Worm (Caenorhabditis elegans): ENCODE results near the gene K03D3.5.

The K03D3.5 gene

DNA sequence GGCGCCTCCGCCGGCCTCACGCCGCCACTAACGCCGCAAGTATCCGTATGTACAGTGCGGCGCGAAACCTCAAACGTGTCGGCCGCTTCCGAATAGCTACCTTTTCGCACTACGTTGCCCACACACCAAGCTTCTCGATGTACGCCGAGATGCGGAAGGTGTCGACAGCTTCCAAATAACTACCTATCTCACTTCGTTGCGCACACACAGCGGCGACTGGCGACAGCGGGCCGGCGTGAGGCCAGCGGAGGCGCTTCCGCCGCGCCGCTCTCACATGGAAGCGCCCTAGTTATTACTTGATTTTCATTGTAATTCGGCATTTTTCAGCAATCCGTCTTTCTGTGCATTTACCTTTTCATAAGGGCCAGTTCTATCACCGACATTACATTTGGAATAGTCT, 10.2 kb upstream of the K03D3.5 start:
- no peak for TF ChIP-seq F13C5.2 (tag; optimal IDR thresholded peaks at IDR 0.05)
- 0 out of 2 replicates have a peak, but pooled peaks have one; percentile 5 for TF ChIP-seq sea-1 (GFP tag; conservative IDR thresholded peaks at IDR 0.05)

DNA sequence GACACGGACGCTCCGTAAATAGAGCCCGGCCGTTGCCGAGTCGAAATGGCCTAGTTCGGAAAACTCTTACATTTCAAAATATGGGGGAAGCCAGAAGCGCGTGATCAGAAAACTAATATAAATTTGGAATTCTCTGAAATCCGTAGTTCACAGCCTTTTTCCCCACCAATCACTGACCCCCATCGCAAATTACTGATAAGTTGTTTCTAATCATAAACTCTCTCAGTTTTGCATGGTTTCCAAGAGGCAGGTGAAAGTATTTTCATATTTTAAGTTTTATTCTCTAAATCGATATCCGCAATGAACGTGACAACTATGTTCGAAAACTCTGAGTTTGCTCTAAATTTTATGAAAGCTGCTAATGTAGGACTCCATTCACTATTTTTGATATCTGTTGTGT, 8.8 kb upstream of the K03D3.5 start, which contains the start of gene srz-74:
Gene srz-74 (plus strand): TSS at position 301 of the 400 bp plus-strand sequence.
- no peak for TF ChIP-seq ama-1 (optimal IDR thresholded peaks at IDR 0.05)
- no peak for TF ChIP-seq B0310.2 (tag; optimal IDR thresholded peaks at IDR 0.05)
- TF ChIP-seq hmg-4 (GFP tag; optimal IDR thresholded peaks at IDR 0.05): no peak
- TF ChIP-seq pes-1 (GFP tag; IDR thresholded peaks at IDR 0.05): no peak
- no peak for TF ChIP-seq ceh-13 (GFP tag; optimal IDR thresholded peaks at IDR 0.05)
- no peak for TF ChIP-seq ets-7 (tag; optimal IDR thresholded peaks at IDR 0.05)
- TF ChIP-seq ceh-36 (tag; optimal IDR thresholded peaks at IDR 0.05): no peak
- no peak for TF ChIP-seq hmbx-1 (tag; optimal IDR thresholded peaks at IDR 0.05)
- TF ChIP-seq aly-1 (tag; optimal IDR thresholded peaks at IDR 0.05): no peak
- no peak for TF ChIP-seq tbx-37 (GFP tag; conservative IDR thresholded peaks at IDR 0.05)
- no peak for TF ChIP-seq F13C5.2 (tag; optimal IDR thresholded peaks at IDR 0.05)
- TF ChIP-seq tbx-11 (GFP tag; IDR thresholded peaks at IDR 0.05): no peak
- TF ChIP-seq hnd-1 (tag; optimal IDR thresholded peaks at IDR 0.05): no peak
- no peak for TF ChIP-seq scrt-1 (GFP tag; IDR thresholded peaks at IDR 0.05)
- no peak for TF ChIP-seq tra-4 (tag; optimal IDR thresholded peaks at IDR 0.05)
- TF ChIP-seq sea-1 (GFP tag; conservative IDR thresholded peaks at IDR 0.05): no peak
- TF ChIP-seq flt-1 (GFP tag; IDR thresholded peaks at IDR 0.05): no peak

DNA sequence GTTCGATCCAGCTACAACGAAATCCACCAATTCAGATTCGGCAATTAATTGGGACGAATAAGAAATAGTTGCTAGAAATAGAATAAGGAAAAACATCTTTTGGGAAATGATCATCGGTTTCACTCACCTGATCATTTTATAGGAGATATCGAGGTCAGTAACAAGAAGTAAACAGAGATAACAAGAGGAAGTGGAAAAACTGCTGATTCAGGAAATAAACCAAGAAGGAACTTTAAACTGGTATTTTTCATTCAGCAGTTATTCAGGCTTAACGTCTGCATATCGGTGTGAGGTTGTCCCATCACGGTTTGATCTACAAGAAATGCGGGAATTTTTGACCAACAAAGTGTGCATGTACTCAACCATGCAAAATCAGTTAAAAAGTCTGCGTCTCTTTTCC, 8.2 kb upstream of the K03D3.5 start, which contains the start of gene K03D3.2:
Gene K03D3.2 (minus strand): TSS at position 101 of the 400 bp plus-strand sequence.
- TF ChIP-seq pes-1 (GFP tag; IDR thresholded peaks at IDR 0.05) (no peak), tbx-11 (GFP tag; IDR thresholded peaks at IDR 0.05) (no peak), hnd-1 (tag; optimal IDR thresholded peaks at IDR 0.05) (no peak), tra-4 (tag; optimal IDR thresholded peaks at IDR 0.05) (no peak), ets-7 (tag; optimal IDR thresholded peaks at IDR 0.05) (no peak), sea-1 (GFP tag; conservative IDR thresholded peaks at IDR 0.05) (no peak), tbx-37 (GFP tag; conservative IDR thresholded peaks at IDR 0.05) (no peak), ceh-13 (GFP tag; optimal IDR thresholded peaks at IDR 0.05) (no peak), B0310.2 (tag; optimal IDR thresholded peaks at IDR 0.05) (no peak), scrt-1 (GFP tag; IDR thresholded peaks at IDR 0.05) (no peak), hmbx-1 (tag; optimal IDR thresholded peaks at IDR 0.05) (no peak), ama-1 (optimal IDR thresholded peaks at IDR 0.05) (no peak), F13C5.2 (tag; optimal IDR thresholded peaks at IDR 0.05) (no peak), aly-1 (tag; optimal IDR thresholded peaks at IDR 0.05) (no peak), hmg-4 (GFP tag; optimal IDR thresholded peaks at IDR 0.05) (no peak), ceh-36 (tag; optimal IDR thresholded peaks at IDR 0.05) (no peak)

DNA sequence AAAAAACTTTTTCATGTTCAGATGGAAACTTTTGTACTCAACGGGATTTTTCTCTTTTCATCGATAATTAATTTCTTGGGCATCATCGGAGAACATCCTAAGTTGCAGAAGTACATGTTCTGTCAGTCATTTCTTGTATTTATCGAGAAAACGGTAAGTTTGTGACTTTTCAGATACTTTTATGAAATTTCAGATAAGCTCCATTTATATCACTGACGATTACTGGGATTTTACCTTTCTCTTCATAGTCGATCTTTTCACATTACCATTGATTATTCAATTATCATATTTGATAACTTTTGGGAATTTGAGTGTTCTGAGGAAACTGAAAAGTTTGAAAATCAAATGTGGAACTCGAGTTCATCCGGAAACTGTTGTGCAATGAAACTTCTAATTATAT, 4.3 kb upstream of the K03D3.5 start, which contains the start of gene srz-105:
Gene srz-105 (plus strand): TSS at position 301 of the 400 bp plus-strand sequence.
- TF ChIP-seq hmbx-1 (tag; optimal IDR thresholded peaks at IDR 0.05) (no peak), aly-1 (tag; optimal IDR thresholded peaks at IDR 0.05) (no peak), pes-1 (GFP tag; IDR thresholded peaks at IDR 0.05) (no peak), ceh-13 (GFP tag; optimal IDR thresholded peaks at IDR 0.05) (no peak), B0310.2 (tag; optimal IDR thresholded peaks at IDR 0.05) (no peak), ama-1 (optimal IDR thresholded peaks at IDR 0.05) (no peak), scrt-1 (GFP tag; IDR thresholded peaks at IDR 0.05) (no peak), ets-7 (tag; optimal IDR thresholded peaks at IDR 0.05) (no peak), tra-4 (tag; optimal IDR thresholded peaks at IDR 0.05) (no peak), F13C5.2 (tag; optimal IDR thresholded peaks at IDR 0.05) (no peak), sea-1 (GFP tag; conservative IDR thresholded peaks at IDR 0.05) (no peak), hmg-4 (GFP tag; optimal IDR thresholded peaks at IDR 0.05) (no peak), flt-1 (GFP tag; IDR thresholded peaks at IDR 0.05) (no peak), hnd-1 (tag; optimal IDR thresholded peaks at IDR 0.05) (no peak), tbx-37 (GFP tag; conservative IDR thresholded peaks at IDR 0.05) (no peak)

DNA sequence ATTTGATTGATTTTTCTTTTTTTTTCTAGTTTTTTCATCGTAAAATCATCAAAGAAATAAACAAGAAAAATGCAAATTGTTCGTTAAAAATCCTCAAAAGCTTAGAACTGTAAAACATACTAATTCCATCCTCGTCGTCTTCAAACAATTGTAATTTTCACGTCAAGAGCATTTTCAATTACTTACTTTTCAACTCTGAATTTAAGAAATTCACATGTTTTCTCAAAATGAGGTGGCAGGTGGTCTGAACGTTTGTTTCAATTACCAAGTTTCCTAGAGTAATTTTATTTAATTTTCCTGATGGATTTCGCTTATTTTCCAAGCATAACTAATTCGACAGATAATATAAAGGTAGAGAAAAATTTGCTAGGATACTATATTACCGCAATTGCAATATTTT, 3.1 kb upstream of the K03D3.5 start, which contains the start of gene srz-104:
Gene srz-104 (plus strand): TSS at position 301 of the 400 bp plus-strand sequence.
- no peak for TF ChIP-seq tbx-37 (GFP tag; conservative IDR thresholded peaks at IDR 0.05)
- no peak for TF ChIP-seq ama-1 (optimal IDR thresholded peaks at IDR 0.05)
- TF ChIP-seq ets-7 (tag; optimal IDR thresholded peaks at IDR 0.05): no peak
- no peak for TF ChIP-seq hmg-4 (GFP tag; optimal IDR thresholded peaks at IDR 0.05)
- no peak for TF ChIP-seq ceh-13 (GFP tag; optimal IDR thresholded peaks at IDR 0.05)
- no peak for TF ChIP-seq F13C5.2 (tag; optimal IDR thresholded peaks at IDR 0.05)
- TF ChIP-seq B0310.2 (tag; optimal IDR thresholded peaks at IDR 0.05): no peak
- no peak for TF ChIP-seq pes-1 (GFP tag; IDR thresholded peaks at IDR 0.05)
- no peak for TF ChIP-seq hnd-1 (tag; optimal IDR thresholded peaks at IDR 0.05)
- TF ChIP-seq tbx-11 (GFP tag; IDR thresholded peaks at IDR 0.05): no peak
- TF ChIP-seq hmbx-1 (tag; optimal IDR thresholded peaks at IDR 0.05): no peak

DNA sequence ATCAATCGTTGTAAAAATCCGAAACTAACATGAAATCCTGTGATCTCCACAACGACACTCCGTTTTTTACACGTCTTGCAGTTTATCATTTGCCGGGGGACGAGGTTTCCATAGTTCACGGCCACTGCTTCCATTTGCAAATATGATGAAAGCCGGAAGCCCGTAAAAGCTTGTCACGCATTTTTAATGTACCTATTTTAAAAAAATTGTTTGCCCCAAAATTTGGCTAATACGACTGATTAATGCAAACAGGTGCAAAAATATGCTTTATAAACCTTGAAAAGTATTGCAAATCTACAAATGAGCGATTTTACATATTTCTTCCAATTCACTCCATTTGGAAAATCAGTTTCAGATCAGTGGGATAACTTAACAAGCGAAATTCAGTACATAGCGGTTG, 556 bp upstream of the K03D3.5 start, which contains the start of gene srz-61:
Gene srz-61 (plus strand): TSS at position 301 of the 400 bp plus-strand sequence.
- TF ChIP-seq hnd-1 (tag; optimal IDR thresholded peaks at IDR 0.05) (no peak), ceh-13 (GFP tag; optimal IDR thresholded peaks at IDR 0.05) (no peak), tbx-37 (GFP tag; conservative IDR thresholded peaks at IDR 0.05) (no peak)

DNA sequence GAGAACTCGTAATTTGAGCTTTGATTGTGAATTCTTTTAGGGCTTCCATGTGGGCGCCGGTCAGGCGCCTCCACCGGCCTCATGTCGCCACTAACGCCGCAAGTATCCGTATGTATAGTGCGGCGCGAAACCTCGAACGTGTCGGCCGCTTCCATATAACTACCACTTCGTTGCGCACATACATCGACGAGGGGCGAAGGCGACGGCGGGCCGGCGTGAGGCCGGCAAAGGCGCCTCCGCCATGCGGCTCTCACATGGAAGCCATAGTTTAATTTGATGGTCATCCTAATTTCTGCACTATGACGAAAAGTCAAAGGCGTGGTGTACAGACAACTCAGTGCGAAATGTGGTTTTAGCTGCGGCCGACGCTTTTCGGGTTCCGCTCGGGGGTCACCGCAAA, 10.2 kb downstream of the K03D3.5 start:
- TF ChIP-seq pes-1 (GFP tag; IDR thresholded peaks at IDR 0.05) (no peak), tra-4 (tag; optimal IDR thresholded peaks at IDR 0.05) (no peak), B0310.2 (tag; optimal IDR thresholded peaks at IDR 0.05) (no peak), aly-1 (tag; optimal IDR thresholded peaks at IDR 0.05) (no peak), F13C5.2 (tag; optimal IDR thresholded peaks at IDR 0.05) (no peak), ceh-13 (GFP tag; optimal IDR thresholded peaks at IDR 0.05) (no peak), hmg-4 (GFP tag; optimal IDR thresholded peaks at IDR 0.05) (no peak), ceh-36 (tag; optimal IDR thresholded peaks at IDR 0.05) (no peak), scrt-1 (GFP tag; IDR thresholded peaks at IDR 0.05) (no peak), tbx-37 (GFP tag; conservative IDR thresholded peaks at IDR 0.05) (no peak), hnd-1 (tag; optimal IDR thresholded peaks at IDR 0.05) (no peak), sea-1 (GFP tag; conservative IDR thresholded peaks at IDR 0.05) (no peak), ets-7 (tag; optimal IDR thresholded peaks at IDR 0.05) (no peak), flt-1 (GFP tag; IDR thresholded peaks at IDR 0.05) (no peak)
